Fruit fly (Drosophila melanogaster) whole organism: ENCODE results near the gene CG42656.

Experiments
- CG8478 ChIP-seq: fragments of >200 bp; optimal IDR thresholded peaks from 2 replicates; lab custom pipeline; 2018; ENCODE audit warnings: inconsistent platforms
- Dll ChIP-seq: fragments of >200 bp; optimal IDR thresholded peaks from 2 replicates; lab custom pipeline; 2017
- EcR ChIP-seq, 2 experiments: fragments of >200 bp; optimal IDR thresholded peaks; 2 replicates each; lab custom pipeline; 2017; ENCODE audit warnings: missing biosample characterization in 2 of 2, missing genetic modification characterization in 2 of 2, missing genetic modification reagents in 2 of 2
- pan ChIP-seq: fragments of >200 bp; optimal IDR thresholded peaks from 2 replicates; lab custom pipeline; 2017
- psq ChIP-seq: fragments of >200 bp; optimal IDR thresholded peaks from 2 replicates; lab custom pipeline; 2017
- usp ChIP-seq: fragments of >200 bp; optimal IDR thresholded peaks from 2 replicates; lab custom pipeline; 2017; ENCODE audit warnings: missing biosample characterization, missing genetic modification characterization, mixed read lengths

The CG42656 gene

DNA sequence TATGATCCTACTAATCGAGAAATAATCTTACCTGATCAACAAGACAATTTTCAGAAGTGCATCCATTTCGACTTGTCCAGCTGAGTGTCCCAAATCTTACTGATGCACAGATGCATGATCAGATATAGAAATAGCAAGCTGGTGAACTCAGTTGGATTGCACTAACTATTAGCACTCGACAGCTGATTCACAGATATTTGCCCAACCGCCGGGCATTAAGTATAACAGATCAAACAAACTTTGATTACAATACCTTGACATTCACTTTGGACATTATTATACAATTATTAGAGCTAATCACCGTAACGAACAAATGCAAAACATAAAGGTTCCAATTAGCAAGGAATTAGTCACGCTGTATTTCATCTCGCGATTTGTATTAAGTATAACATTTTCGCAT, at the start of gene CG42656:
Gene CG42656, minus strand, starts transcription at position 101 of the 400 bp plus-strand sequence.
- TF ChIP-seq CG8478 (lab: Kevin White, UChicago) = no peak
- no peak for TF ChIP-seq pan (lab: Kevin White, UChicago)
- TF ChIP-seq usp (GFP tag; lab: Kevin White, UChicago) = no peak
- TF ChIP-seq psq (lab: Kevin White, UChicago) = no peak
- TF ChIP-seq Dll (lab: Kevin White, UChicago) = no peak
- no peak for TF ChIP-seq EcR (GFP tag; optimal IDR thresholded peaks at IDR 0.05; lab: Kevin White, UChicago)

DNA sequence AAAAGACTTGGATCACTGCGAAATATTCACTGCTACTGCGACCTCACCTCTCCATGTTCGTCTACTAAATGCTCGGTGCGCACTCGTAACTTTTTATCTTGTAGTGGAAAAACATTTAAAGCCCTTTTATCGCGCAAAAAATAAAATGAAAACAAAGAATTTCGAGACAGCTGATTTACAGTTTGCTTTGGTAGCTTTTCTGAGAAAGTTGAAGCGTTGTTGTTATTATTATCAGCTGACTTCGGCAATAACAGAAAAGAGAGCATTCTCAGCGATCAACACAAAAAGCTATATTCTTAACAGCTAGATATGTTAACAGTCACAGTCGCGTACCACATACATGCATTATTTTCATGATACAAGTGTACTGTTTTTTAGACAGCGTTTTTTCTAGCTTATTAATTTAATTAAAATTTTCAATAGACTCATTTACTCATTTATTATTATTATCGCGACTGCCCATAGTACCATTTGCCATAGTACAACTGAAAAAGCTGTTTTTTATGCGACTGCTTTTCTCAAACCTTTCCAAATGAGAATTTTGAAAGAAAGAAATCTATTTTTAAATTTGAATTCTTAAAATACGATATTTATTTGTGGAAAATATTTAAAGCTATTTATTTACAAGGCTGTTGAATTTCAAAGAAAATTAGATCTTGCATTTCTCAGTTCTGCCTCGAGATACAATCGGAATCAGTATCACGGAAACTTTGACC, 48.2 kb upstream of the CG42656 start, which contains the start of the genes alpha-Est3 and alpha-Est2:
Gene alpha-Est3, minus strand, starts transcription at position 487 of the 716 bp plus-strand sequence.
Gene alpha-Est2, plus strand, starts transcription at position 666 of the 716 bp plus-strand sequence.
- TF ChIP-seq Dll (lab: Kevin White, UChicago) (no peak), psq (lab: Kevin White, UChicago) (no peak), CG8478 (lab: Kevin White, UChicago) (no peak), EcR (GFP tag; optimal IDR thresholded peaks at IDR 0.05; lab: Kevin White, UChicago) (no peak), pan (lab: Kevin White, UChicago) (no peak), usp (GFP tag; lab: Kevin White, UChicago) (no peak)

DNA sequence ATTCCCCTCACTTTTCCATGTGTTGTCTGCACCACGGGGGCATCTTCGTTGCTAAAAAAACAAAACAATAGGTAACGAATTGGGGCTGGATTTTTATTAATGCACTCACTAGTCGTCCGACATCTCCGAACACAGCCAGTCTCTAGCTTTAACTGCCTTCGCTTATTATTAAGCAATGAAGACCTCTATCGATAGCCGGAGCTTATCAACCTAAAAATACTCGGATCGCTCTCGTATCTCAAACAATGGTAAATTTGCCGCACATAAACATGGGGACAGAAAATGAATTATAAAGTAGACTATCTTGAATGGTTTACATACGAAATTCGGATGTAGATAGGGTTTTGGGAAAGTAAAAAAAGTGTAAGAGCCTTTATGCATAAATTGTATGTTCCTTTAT, 45.4 kb upstream of the CG42656 start, which contains the start of gene alpha-Est4:
Gene alpha-Est4, minus strand, starts transcription at position 181 of the 400 bp plus-strand sequence.
- TF ChIP-seq usp (GFP tag; lab: Kevin White, UChicago) (no peak), CG8478 (lab: Kevin White, UChicago) (no peak), EcR (GFP tag; optimal IDR thresholded peaks at IDR 0.05; lab: Kevin White, UChicago) (no peak), psq (lab: Kevin White, UChicago) (no peak), pan (lab: Kevin White, UChicago) (no peak), Dll (lab: Kevin White, UChicago) (no peak)

DNA sequence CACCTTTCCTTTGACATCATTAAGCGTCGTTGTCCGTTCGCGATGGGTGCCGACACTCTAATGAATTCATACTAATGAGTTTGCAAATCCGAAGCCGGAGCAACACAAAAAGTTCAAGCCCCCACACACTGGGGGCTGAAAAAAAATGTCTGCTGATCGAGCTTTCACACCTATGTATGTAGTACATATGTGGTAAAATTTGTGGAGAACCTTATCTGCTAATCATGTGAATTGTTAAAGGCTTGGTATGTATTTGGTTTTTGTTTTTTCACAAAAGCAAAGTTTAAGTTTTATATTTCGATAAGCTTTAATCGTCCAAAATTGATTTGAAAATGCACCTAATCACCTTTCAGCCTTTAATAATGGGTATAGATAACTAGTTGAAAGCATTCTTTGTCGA, 43.2 kb upstream of the CG42656 start, which contains the start of gene alpha-Est5:
Gene alpha-Est5, minus strand, starts transcription at position 110 of the 400 bp plus-strand sequence.
- TF ChIP-seq usp (GFP tag; lab: Kevin White, UChicago) (no peak), pan (lab: Kevin White, UChicago) (no peak), Dll (lab: Kevin White, UChicago) (no peak), CG8478 (lab: Kevin White, UChicago) (no peak), psq (lab: Kevin White, UChicago) (no peak), EcR (GFP tag; optimal IDR thresholded peaks at IDR 0.05; lab: Kevin White, UChicago) (no peak)

DNA sequence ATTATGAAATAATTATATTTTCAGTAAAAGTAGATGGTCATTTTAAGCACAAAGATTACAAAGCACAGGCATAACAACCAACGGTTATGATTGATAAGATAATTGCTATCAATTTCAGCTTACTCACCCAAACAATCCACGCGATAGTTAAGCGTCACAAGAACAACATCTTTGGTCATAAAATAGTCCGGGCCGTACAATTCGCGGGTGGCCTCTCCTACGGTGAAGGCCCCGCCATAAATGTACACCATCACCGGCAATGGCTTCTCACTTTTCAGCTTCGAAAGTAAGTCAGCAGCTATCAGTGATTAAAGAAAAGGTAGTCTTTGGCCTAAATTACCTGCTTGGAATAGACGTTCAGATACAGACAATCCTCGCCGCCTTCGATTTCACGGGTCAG, 42.5 kb upstream of the CG42656 start:
- TF ChIP-seq Dll (lab: Kevin White, UChicago) (no peak), psq (lab: Kevin White, UChicago) (no peak), pan (lab: Kevin White, UChicago) (no peak)

DNA sequence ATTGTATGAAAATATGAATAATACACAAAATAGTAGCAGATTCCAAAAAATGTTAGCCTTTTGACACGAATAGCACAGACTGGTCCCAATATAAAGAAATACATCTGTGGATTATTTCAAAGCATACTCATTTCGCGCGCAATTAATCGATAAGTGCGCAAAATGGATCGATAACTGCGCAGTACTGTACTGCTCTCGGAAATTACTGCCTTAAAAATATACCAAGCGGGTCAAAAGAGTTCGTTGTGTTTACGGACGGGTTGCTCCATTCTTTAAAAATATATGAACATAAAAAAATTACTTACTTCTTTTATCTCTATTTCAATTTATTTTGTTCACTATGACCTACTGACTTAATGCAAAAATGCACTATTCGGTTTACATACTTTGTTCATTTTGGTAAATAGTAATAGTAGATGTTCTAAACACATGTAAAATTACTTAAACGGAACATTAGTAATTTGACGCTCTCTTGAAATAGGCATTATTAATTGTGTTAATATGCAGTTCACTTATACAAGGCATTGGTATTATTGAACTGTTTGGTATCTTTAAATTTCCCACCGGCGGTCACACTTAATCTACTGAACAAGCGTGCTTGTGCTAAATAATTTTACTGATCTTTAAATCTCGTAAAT, 37.2 kb upstream of the CG42656 start, which contains the start of the genes Rtnl2 and alphaTub84D:
Gene Rtnl2, minus strand, starts transcription at position 58 of the 638 bp plus-strand sequence.
Gene alphaTub84D, plus strand, starts transcription at position 570 of the 638 bp plus-strand sequence.
- no peak for TF ChIP-seq Dll (lab: Kevin White, UChicago)
- no peak for TF ChIP-seq pan (lab: Kevin White, UChicago)
- TF ChIP-seq usp (GFP tag; lab: Kevin White, UChicago) = no peak
- no peak for TF ChIP-seq CG8478 (lab: Kevin White, UChicago)
- no peak for TF ChIP-seq psq (lab: Kevin White, UChicago)
- TF ChIP-seq EcR (GFP tag; optimal IDR thresholded peaks at IDR 0.05; lab: Kevin White, UChicago) = no peak

DNA sequence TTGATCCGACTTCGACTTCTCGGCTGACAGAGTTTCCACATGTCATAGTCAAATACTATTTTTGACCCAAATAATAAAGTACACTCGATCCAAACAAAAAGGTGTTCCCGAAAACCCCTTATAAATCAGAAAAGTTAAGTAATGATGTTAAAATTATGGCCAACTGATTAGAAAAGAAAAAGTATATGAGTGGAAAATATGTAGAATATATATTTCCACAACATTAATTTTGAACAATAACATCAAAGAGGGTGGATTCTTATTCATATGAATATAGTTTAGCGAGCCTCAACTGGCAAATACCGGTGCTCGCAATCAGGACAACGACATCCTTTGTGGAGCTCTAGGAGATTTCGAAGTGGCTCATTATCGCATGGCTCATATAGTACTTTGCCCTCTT, 35.6 kb upstream of the CG42656 start, which contains the start of gene alpha-Est6:
Gene alpha-Est6, minus strand, starts transcription at position 101 of the 400 bp plus-strand sequence.
- TF ChIP-seq CG8478 (lab: Kevin White, UChicago) = no peak
- TF ChIP-seq EcR (GFP tag; optimal IDR thresholded peaks at IDR 0.05; lab: Kevin White, UChicago) = no peak
- no peak for TF ChIP-seq pan (lab: Kevin White, UChicago)
- no peak for TF ChIP-seq psq (lab: Kevin White, UChicago)

DNA sequence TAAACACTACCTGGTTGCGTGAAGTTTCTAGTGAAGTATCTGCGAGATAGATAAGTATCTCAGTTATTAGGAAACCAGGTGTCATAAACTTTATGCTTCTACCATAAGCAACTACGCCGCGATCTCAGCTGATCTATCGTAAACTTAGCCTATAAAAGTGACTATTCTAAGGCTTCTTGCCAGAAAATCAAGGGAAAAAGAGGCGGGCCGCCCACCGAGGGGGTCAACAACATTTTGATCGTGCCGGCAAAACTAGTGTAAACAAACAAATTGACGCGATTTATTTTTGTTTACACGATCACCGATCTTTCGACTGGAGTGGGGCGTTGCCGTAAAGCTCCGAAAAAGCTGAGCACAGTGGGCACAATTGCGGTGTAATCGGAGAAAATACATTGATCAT, 31.1 kb upstream of the CG42656 start:
- no peak for TF ChIP-seq CG8478 (lab: Kevin White, UChicago)
- no peak for TF ChIP-seq usp (GFP tag; lab: Kevin White, UChicago)
- no peak for TF ChIP-seq pan (lab: Kevin White, UChicago)
- no peak for TF ChIP-seq EcR (GFP tag; optimal IDR thresholded peaks at IDR 0.05; lab: Kevin White, UChicago)
- TF ChIP-seq psq (lab: Kevin White, UChicago) = no peak
- TF ChIP-seq Dll (lab: Kevin White, UChicago) = no peak

DNA sequence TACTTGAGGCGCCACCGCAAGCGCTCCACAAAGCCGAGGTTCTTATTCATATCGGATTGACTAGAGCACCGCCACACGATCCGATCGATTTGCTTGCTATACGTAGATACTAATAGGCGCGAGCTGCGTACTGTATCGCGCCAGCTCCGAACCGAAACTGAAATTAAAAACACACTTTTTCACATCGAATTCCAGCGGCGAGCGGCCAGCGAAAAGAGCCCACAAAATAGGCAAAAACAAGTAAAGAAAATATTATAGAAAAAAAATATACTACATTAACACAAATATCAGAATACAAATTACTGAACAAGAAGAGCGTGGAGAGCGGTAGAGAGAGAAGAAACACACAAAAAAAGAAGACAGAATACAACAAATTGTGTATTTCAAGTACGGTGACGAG, 30.5 kb upstream of the CG42656 start, which contains the start of gene alpha-Est7:
Gene alpha-Est7, minus strand, starts transcription at position 160 of the 400 bp plus-strand sequence.
- TF ChIP-seq psq (lab: Kevin White, UChicago) (no peak), CG8478 (lab: Kevin White, UChicago) (no peak), usp (GFP tag; lab: Kevin White, UChicago) (no peak), pan (lab: Kevin White, UChicago) (no peak), EcR (GFP tag; optimal IDR thresholded peaks at IDR 0.05; lab: Kevin White, UChicago) (no peak), Dll (lab: Kevin White, UChicago) (no peak)

DNA sequence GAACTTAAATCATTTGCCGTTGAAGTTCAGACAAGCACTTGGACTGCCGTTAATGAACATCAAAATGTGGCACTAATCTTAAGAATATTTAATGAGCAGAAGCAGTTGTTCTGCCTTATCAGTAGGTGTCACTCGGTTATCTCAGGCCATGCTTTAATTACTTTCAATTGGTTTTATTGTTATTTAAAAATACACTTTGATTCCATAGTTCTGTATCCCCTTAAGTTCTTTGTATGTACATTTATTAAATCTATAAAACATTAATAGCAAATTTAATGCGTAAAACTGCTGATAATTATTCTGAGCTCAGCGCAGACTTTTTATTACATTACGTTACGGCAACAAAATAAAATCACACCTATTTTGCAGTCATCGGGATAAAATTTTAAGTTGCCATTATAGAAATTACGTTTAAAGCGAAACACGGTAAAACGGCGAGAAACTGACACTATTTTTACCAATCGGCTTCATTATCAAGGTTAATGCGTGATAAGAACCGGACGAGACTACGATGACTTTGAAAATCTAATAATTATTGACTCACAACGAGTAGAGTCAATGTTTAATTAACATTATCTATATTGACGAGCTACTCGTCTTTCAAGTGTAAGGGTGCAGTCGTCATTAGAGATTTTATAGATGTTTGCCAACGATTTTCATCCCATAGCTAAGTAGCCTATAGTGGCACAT, 29.3 kb upstream of the CG42656 start:
- TF ChIP-seq Dll (lab: Kevin White, UChicago) (no peak), EcR (GFP tag; optimal IDR thresholded peaks at IDR 0.05; lab: Kevin White, UChicago) (no peak), usp (GFP tag; lab: Kevin White, UChicago) (no peak), pan (lab: Kevin White, UChicago) (no peak)
